Fruit fly (Drosophila melanogaster) whole organism, embryonic: ENCODE results near the gene spn-E.

ENCODE experiments used
- Ada2b ChIP-seq: fragments of 200-800 bp; sonication (Bioruptor generic); IDR thresholded peaks from 2 replicates; pipeline ENCODE4 v1.3.6; 2022; ENCODE audit warnings: missing biosample characterization, missing genetic modification characterization
- CG11093 ChIP-seq: fragments of 200-800 bp; sonication (Bioruptor generic); IDR thresholded peaks from 3 replicates; pipeline ENCODE4 v1.3.6; 2022; ENCODE audit warnings: missing biosample characterization, missing genetic modification characterization
- CG11723 ChIP-seq: fragments of 200-800 bp; sonication (Bioruptor generic); optimal IDR thresholded peaks from 2 replicates; lab custom pipeline; 2017; ENCODE audit warnings: missing biosample characterization, mild to moderate bottlenecking, missing genetic modification characterization
- CG12391 ChIP-seq: fragments of 200-800 bp; sonication (Bioruptor generic); optimal IDR thresholded peaks from 3 replicates; lab custom pipeline; 2018; ENCODE audit warnings: missing biosample characterization, mild to moderate bottlenecking, missing genetic modification characterization, moderate library complexity
- CG13424 ChIP-seq: fragments of 200-800 bp; sonication (Bioruptor generic); optimal IDR thresholded peaks from 2 replicates; lab custom pipeline; 2019; ENCODE audit warnings: missing biosample characterization, mild to moderate bottlenecking, missing genetic modification characterization, moderate library complexity
- CG15269 ChIP-seq: fragments of 200-800 bp; sonication (Bioruptor generic); optimal IDR thresholded peaks from 2 replicates; lab custom pipeline; 2018; ENCODE audit warnings: missing biosample characterization, mild to moderate bottlenecking, missing genetic modification characterization, moderate library complexity
- CG15696 ChIP-seq: fragments of 200-800 bp; sonication (Bioruptor generic); optimal IDR thresholded peaks from 2 replicates; lab custom pipeline; 2019; ENCODE audit warnings: missing biosample characterization, mild to moderate bottlenecking, missing genetic modification characterization, moderate library complexity
- CG17829 ChIP-seq: fragments of 200-800 bp; optimal IDR thresholded peaks from 2 replicates; lab custom pipeline; 2019; ENCODE audit warnings: missing biosample characterization, mild to moderate bottlenecking, missing genetic modification characterization, moderate library complexity
- CG2678 ChIP-seq: fragments of 200-800 bp; sonication (Bioruptor generic); optimal IDR thresholded peaks from 3 replicates; lab custom pipeline; 2019; ENCODE audit warnings: missing biosample characterization, mild to moderate bottlenecking, missing genetic modification characterization, moderate library complexity
- CG5180 ChIP-seq: fragments of 200-800 bp; sonication (Bioruptor generic); optimal IDR thresholded peaks from 3 replicates; lab custom pipeline; 2017; ENCODE audit warnings: missing biosample characterization, missing genetic modification characterization, mild to moderate bottlenecking, moderate library complexity, missing genetic modification reagents
- CG8290 ChIP-seq, 3 experiments: fragments of 200-800 bp; sonication (Bioruptor generic); optimal IDR thresholded peaks; 2 replicates each; lab custom pipeline; 2016 to 2019; ENCODE audit warnings: missing biosample characterization in 3 of 3, missing genetic modification characterization in 3 of 3, mild to moderate bottlenecking in 2 of 3, moderate library complexity in 1 of 3
- CG8924 ChIP-seq: fragments of 200-800 bp; optimal IDR thresholded peaks from 3 replicates; lab custom pipeline; 2019; ENCODE audit warnings: missing biosample characterization, mild to moderate bottlenecking, missing genetic modification characterization, moderate library complexity
- CG9609 ChIP-seq: fragments of 200-800 bp; sonication (Bioruptor generic); optimal IDR thresholded peaks from 3 replicates; lab custom pipeline; 2016; ENCODE audit warnings: missing biosample characterization, missing genetic modification characterization
- Camta ChIP-seq: fragments of 200-800 bp; sonication (Bioruptor generic); optimal IDR thresholded peaks from 2 replicates; lab custom pipeline; 2016; ENCODE audit warnings: missing biosample characterization, missing genetic modification characterization
- Dad ChIP-seq: fragments of 200-800 bp; sonication (Bioruptor generic); optimal IDR thresholded peaks from 3 replicates; lab custom pipeline; 2016; ENCODE audit warnings: missing biosample characterization, missing genetic modification characterization
- Dp ChIP-seq: fragments of 200-800 bp; sonication (Bioruptor generic); optimal IDR thresholded peaks from 2 replicates; lab custom pipeline; 2018; ENCODE audit warnings: missing biosample characterization, mild to moderate bottlenecking, missing genetic modification characterization, moderate library complexity
- Ets65A ChIP-seq: fragments of 200-800 bp; sonication (Bioruptor generic); peaks from one replicate; lab custom pipeline; 2016; ENCODE audit warnings: missing biosample characterization, missing genetic modification characterization
- Gug ChIP-seq: fragments of 200-800 bp; sonication (Bioruptor generic); IDR thresholded peaks from 4 replicates; pipeline ENCODE4 v1.3.6; 2022; ENCODE audit warnings: missing biosample characterization, missing genetic modification characterization
- H15 ChIP-seq: fragments of 200-800 bp; sonication (Bioruptor generic); IDR thresholded peaks from 3 replicates; pipeline ENCODE4 v1.3.6; 2022; ENCODE audit warnings: missing biosample characterization, missing genetic modification characterization
- Hr78 ChIP-seq, 2 experiments: fragments of 200-800 bp in 1 of 2; fragments of >200 bp in 1 of 2; sonication (Bioruptor generic) in 1 of 2; optimal IDR thresholded peaks; 2 replicates each; lab custom pipeline; 2017 to 2019; ENCODE audit warnings: missing biosample characterization in 2 of 2, missing genetic modification characterization in 2 of 2, mild to moderate bottlenecking in 1 of 2, moderate library complexity in 1 of 2
- Jarid2 ChIP-seq: fragments of 200-800 bp; sonication (Bioruptor generic); optimal IDR thresholded peaks from 3 replicates; lab custom pipeline; 2017; ENCODE audit warnings: mild to moderate bottlenecking, missing biosample characterization, missing genetic modification reagents, missing genetic modification characterization
- NfI ChIP-seq: fragments of 200-800 bp; sonication (Bioruptor generic); optimal IDR thresholded peaks from 3 replicates; lab custom pipeline; 2018; ENCODE audit warnings: missing biosample characterization, mild to moderate bottlenecking, missing genetic modification characterization, moderate library complexity
- Ptx1 ChIP-seq: fragments of 200-800 bp; sonication (Bioruptor generic); IDR thresholded peaks from 2 replicates; pipeline ENCODE4 v1.3.6; 2022; ENCODE audit warnings: missing biosample characterization, missing genetic modification characterization
- Xbp1 ChIP-seq: fragments of 200-800 bp; sonication (Bioruptor generic); optimal IDR thresholded peaks from 3 replicates; lab custom pipeline; 2016; ENCODE audit warnings: missing biosample characterization, mild to moderate bottlenecking, missing genetic modification characterization
- bab2 ChIP-seq: fragments of 200-800 bp; sonication (Bioruptor generic); optimal IDR thresholded peaks from 2 replicates; lab custom pipeline; 2016; ENCODE audit warnings: missing biosample characterization, missing genetic modification characterization
- bbx ChIP-seq: fragments of 200-800 bp; sonication (Bioruptor generic); IDR thresholded peaks from 2 replicates; pipeline ENCODE4 v1.3.6; 2022; ENCODE audit warnings: missing biosample characterization, missing genetic modification characterization; ENCODE audit not compliant: partially characterized antibody
- bsh ChIP-seq, 2 experiments: fragments of 200-800 bp; sonication (Bioruptor generic); optimal IDR thresholded peaks; 2 replicates each; lab custom pipeline; 2017 to 2018; ENCODE audit warnings: mild to moderate bottlenecking in 2 of 2, missing biosample characterization in 2 of 2, missing genetic modification characterization in 2 of 2, moderate library complexity in 1 of 2
- chinmo ChIP-seq: fragments of 200-800 bp; sonication (Bioruptor generic); IDR thresholded peaks from 4 replicates; pipeline ENCODE4 v1.3.6; 2022; ENCODE audit warnings: missing biosample characterization, missing genetic modification characterization; ENCODE audit not compliant: partially characterized antibody
- dysf ChIP-seq: fragments of 200-800 bp; sonication (Bioruptor generic); IDR thresholded peaks from 3 replicates; pipeline ENCODE4 v1.3.6; 2022; ENCODE audit warnings: missing biosample characterization, missing genetic modification characterization
- fd64A ChIP-seq: fragments of 200-800 bp; sonication (Bioruptor generic); optimal IDR thresholded peaks from 3 replicates; lab custom pipeline; 2018; ENCODE audit warnings: missing biosample characterization, mild to moderate bottlenecking, missing genetic modification characterization
- grau ChIP-seq: fragments of 200-800 bp; optimal IDR thresholded peaks from 3 replicates; lab custom pipeline; 2019; ENCODE audit warnings: missing biosample characterization, mild to moderate bottlenecking, missing genetic modification characterization, moderate library complexity
- gt ChIP-seq: fragments of 200-800 bp; sonication (Bioruptor generic); IDR thresholded peaks from 2 replicates; pipeline ENCODE4 v1.3.6; 2022; ENCODE audit warnings: missing biosample characterization, missing genetic modification characterization
- hkb ChIP-seq, 2 experiments: fragments of 200-800 bp in 1 of 2; fragments of >200 bp in 1 of 2; sonication (Bioruptor generic) in 1 of 2; IDR thresholded peaks in 1 of 2; optimal IDR thresholded peaks in 1 of 2; 2 replicates each; pipeline versions ENCODE4 v1.3.6 to Lab custom; 2017 to 2022; ENCODE audit warnings: missing biosample characterization in 1 of 2, missing genetic modification characterization in 1 of 2
- lab ChIP-seq: fragments of 200-800 bp; sonication (Bioruptor generic); optimal IDR thresholded peaks from 3 replicates; lab custom pipeline; 2017; ENCODE audit warnings: missing biosample characterization, missing genetic modification characterization, mild to moderate bottlenecking, moderate library complexity, missing genetic modification reagents
- lmd ChIP-seq: fragments of 200-800 bp; sonication (Bioruptor generic); IDR thresholded peaks from 2 replicates; pipeline ENCODE4 v1.3.6; 2022; ENCODE audit warnings: missing biosample characterization, missing genetic modification characterization
- mam ChIP-seq: fragments of 200-800 bp; sonication (Bioruptor generic); optimal IDR thresholded peaks from 3 replicates; lab custom pipeline; 2016; ENCODE audit warnings: missing biosample characterization, missing genetic modification characterization
- nmo ChIP-seq: fragments of 200-800 bp; sonication (Bioruptor generic); optimal IDR thresholded peaks from 2 replicates; lab custom pipeline; 2018; ENCODE audit warnings: missing biosample characterization, mild to moderate bottlenecking, missing genetic modification characterization, moderate library complexity
- nom ChIP-seq: fragments of 200-800 bp; sonication (Bioruptor generic); optimal IDR thresholded peaks from 2 replicates; lab custom pipeline; 2017; ENCODE audit warnings: missing biosample characterization, missing genetic modification characterization, mild to moderate bottlenecking, moderate library complexity, missing genetic modification reagents
- phol ChIP-seq: fragments of 200-800 bp; sonication (Bioruptor generic); optimal IDR thresholded peaks from 3 replicates; lab custom pipeline; 2018; ENCODE audit warnings: missing biosample characterization, mild to moderate bottlenecking, missing genetic modification characterization, moderate library complexity
- prd ChIP-seq, 3 experiments: fragments of >200 bp in 2 of 3; fragments of 200-800 bp in 1 of 3; sonication (Bioruptor generic) in 1 of 3; optimal IDR thresholded peaks in 2 of 3; IDR thresholded peaks in 1 of 3; 2 replicates in 2 of 3; 3 replicates in 1 of 3; pipeline versions ENCODE4 v1.3.6 to Lab custom; 2017 to 2022; ENCODE audit warnings: missing biosample characterization in 1 of 3, missing genetic modification characterization in 1 of 3
- row ChIP-seq: fragments of 200-800 bp; sonication (Bioruptor generic); IDR thresholded peaks from 3 replicates; pipeline ENCODE4 v1.3.6; 2022; ENCODE audit warnings: missing biosample characterization, missing genetic modification characterization
- sens ChIP-seq: fragments of 200-800 bp; sonication (Bioruptor generic); peaks from one replicate; lab custom pipeline; 2016; ENCODE audit warnings: missing biosample characterization, missing genetic modification characterization
- seq ChIP-seq: fragments of 200-800 bp; sonication (Bioruptor generic); IDR thresholded peaks from 2 replicates; pipeline ENCODE4 v1.3.6; 2022; ENCODE audit warnings: missing biosample characterization, missing genetic modification characterization
- stc ChIP-seq: fragments of 200-800 bp; sonication (Bioruptor generic); IDR thresholded peaks from 2 replicates; pipeline ENCODE4 v1.3.6; 2022; ENCODE audit warnings: missing biosample characterization, missing genetic modification characterization
- zfh1 ChIP-seq: fragments of 200-800 bp; sonication (Bioruptor generic); IDR thresholded peaks from 3 replicates; pipeline ENCODE4 v1.3.6; 2022; ENCODE audit warnings: missing biosample characterization, missing genetic modification characterization

spn-E gene

dm6 chr3R:15825521-15825920, 11.7 kb upstream of the spn-E start, which contains the start of gene CG4576 (continued):
- TF ChIP-seq gt (GFP tag; lab: Robert Waterston, UW) (no peak), Jarid2 (GFP tag; lab: Kevin White, UChicago) (peak; percentile 12), chinmo (GFP tag; lab: Robert Waterston, UW) (0 out of 4 replicates have a peak, but pooled peaks have one; percentile 7), CG5180 (GFP tag; lab: Kevin White, UChicago) (peak; percentile 97)

- TF ChIP-seq CG5180 (GFP tag; lab: Kevin White, UChicago) (peak; percentile 20), CG8924 (tag; lab: Kevin White, UChicago) (no peak), Dp (GFP tag; lab: Kevin White, UChicago) (no peak), CG2678 (tag; lab: Kevin White, UChicago) (no peak), phol (tag; lab: Kevin White, UChicago) (peak; percentile 27), nmo (peak; percentile 63), Dad (GFP tag; lab: Kevin White, UChicago) (no peak), lab (GFP tag; lab: Kevin White, UChicago) (peak; percentile 18), row (peak; percentile 39; the same call in 1 of the 3 replicates), Ptx1 (GFP tag; lab: Robert Waterston, UW) (peak; percentile 36; the same call in 1 of the 2 replicates), grau (tag; lab: Kevin White, UChicago) (peak; percentile 31), Hr78 (GFP tag; optimal IDR thresholded peaks at IDR 0.05; lab: Kevin White, UChicago) (peak in 1 of 2 experiments; percentile 22), bab2 (GFP tag; lab: Kevin White, UChicago) (peak; percentile 19), CG13424 (tag; lab: Kevin White, UChicago) (peak; percentile 55), CG15269 (tag; lab: Kevin White, UChicago) (peak; percentile 38), CG8290 (GFP tag; optimal IDR thresholded peaks at IDR 0.05; lab: Kevin White, UChicago) (no peak), CG8290 (tag; optimal IDR thresholded peaks at IDR 0.05; lab: Kevin White, UChicago) (no peak), CG12391 (peak; percentile 4), prd (optimal IDR thresholded peaks at IDR 0.05; lab: Kevin White, UChicago) (no peak), prd (GFP tag; IDR thresholded peaks at IDR 0.05; lab: Robert Waterston, UW) (peak; percentile 30; the same call in 1 of the 3 replicates), bsh (GFP tag; optimal IDR thresholded peaks at IDR 0.05; lab: Kevin White, UChicago) (peak in 1 of 2 experiments; percentile 50), hkb (optimal IDR thresholded peaks at IDR 0.05; lab: Kevin White, UChicago) (no peak), hkb (GFP tag; IDR thresholded peaks at IDR 0.05; lab: Robert Waterston, UW) (0 out of 2 replicates have a peak, but pooled peaks have one; percentile 33), CG15696 (tag; lab: Kevin White, UChicago) (peak; percentile 16), Camta (GFP tag; lab: Kevin White, UChicago) (peak; percentile 16), Ets65A (peak; percentile 15), H15 (GFP tag; lab: Robert Waterston, UW) (no peak), Gug (0 out of 4 replicates have a peak, but pooled peaks have one; percentile 2), sens (GFP tag; lab: Kevin White, UChicago) (peak; percentile 29), CG17829 (tag; lab: Kevin White, UChicago) (peak; percentile 21), NfI (GFP tag; lab: Kevin White, UChicago) (peak; percentile 9), zfh1 (GFP tag; lab: Robert Waterston, UW) (peak; percentile 46; the same call in 1 of the 3 replicates), Xbp1 (GFP tag; lab: Kevin White, UChicago) (peak; percentile 19), Ada2b (GFP tag; lab: Robert Waterston, UW) (0 out of 2 replicates have a peak, but pooled peaks have one; percentile 5), seq (GFP tag; lab: Robert Waterston, UW) (0 out of 2 replicates have a peak, but pooled peaks have one; percentile 12), CG9609 (GFP tag; lab: Kevin White, UChicago) (no peak), mam (GFP tag; lab: Kevin White, UChicago) (peak; percentile 16), stc (peak; percentile 35; the same call in 1 of the 2 replicates), CG11723 (GFP tag; lab: Kevin White, UChicago) (no peak), CG11093 (GFP tag; lab: Robert Waterston, UW) (peak; percentile 34; the same call in 1 of the 3 replicates), fd64A (GFP tag; lab: Kevin White, UChicago) (no peak), nom (GFP tag; lab: Kevin White, UChicago) (peak; percentile 59), bbx (no peak), dysf (peak; percentile 45; the same call in 1 of the 3 replicates), lmd (GFP tag; lab: Robert Waterston, UW) (peak; percentile 30)
These were observed 9.7 kb upstream of the spn-E start for dm6 chr3R:15827559-15827958.
